Worm (Caenorhabditis elegans): ENCODE data around the gene mltn-1.

The mltn-1 gene

DNA sequence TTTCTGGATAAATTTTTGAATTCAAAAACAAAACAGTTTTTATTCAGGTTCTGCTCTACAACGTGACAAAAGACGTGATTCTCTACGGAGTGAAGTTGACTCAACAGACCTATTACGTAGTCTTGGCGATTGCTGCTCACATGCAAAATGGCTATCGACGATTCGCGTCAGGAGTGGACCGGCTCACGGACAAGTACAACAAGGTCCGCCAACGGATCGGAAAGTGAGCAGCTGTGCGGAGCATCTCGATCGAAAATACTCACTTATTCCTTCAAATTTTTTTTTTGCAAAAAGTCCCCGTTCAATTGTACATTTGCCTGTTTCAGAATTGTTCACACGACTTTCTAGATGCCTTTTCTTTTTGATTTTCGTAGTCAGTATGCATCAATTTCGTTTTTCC, 14.8 kb upstream of the mltn-1 start (continued):
- TF ChIP-seq nhr-11 (tag; optimal IDR thresholded peaks at IDR 0.05) (no peak), aha-1 (tag) (peak; percentile 43), dmd-6 (GFP tag; IDR thresholded peaks at IDR 0.05) (no peak), Y5F2A.4 (GFP tag; optimal IDR thresholded peaks at IDR 0.05) (peak; percentile 1), ZK337.2 (GFP tag; IDR thresholded peaks at IDR 0.05) (no peak), T26A8.4 (GFP tag; IDR thresholded peaks at IDR 0.05) (peak; percentile 60; the same call in 1 of the 2 replicates)

DNA sequence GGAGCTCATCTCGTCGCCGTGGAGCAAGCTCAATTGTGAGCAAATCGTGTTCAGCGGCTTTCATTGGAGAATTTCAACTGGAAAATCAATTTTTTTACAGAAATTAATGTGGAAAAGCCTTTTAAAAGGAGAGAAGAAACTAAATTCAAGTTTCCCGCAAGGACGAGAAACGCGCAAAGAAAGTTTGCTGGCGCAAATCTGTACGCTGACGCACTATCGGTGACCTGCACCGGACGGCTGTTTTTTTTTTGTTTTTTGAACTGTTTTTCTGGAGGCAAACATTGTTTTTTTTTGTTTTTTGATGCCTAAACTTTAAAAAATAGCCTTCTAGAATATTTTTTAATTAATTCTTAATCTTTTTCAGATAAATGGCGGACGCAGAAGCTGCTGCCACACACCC, 11.9 kb upstream of the mltn-1 start, which contains the start of the genes hpr-17 and F32A11.1:
Gene hpr-17, minus strand, starts transcription at position 77 of the 400 bp plus-strand sequence.
Gene F32A11.1, plus strand, starts transcription at position 359 of the 400 bp plus-strand sequence.
- TF ChIP-seq daf-12 (tag; optimal IDR thresholded peaks at IDR 0.05) (no peak), unc-62 (GFP tag; optimal IDR thresholded peaks at IDR 0.05 in 1 of 2) (peak in 1 of 2 experiments; percentile 90), unc-62 (tag; optimal IDR thresholded peaks at IDR 0.05) (no peak), lin-29 (GFP tag; IDR thresholded peaks at IDR 0.05) (peak; percentile 36; the same call in 1 of the 2 replicates), nhr-11 (tag; optimal IDR thresholded peaks at IDR 0.05) (peak; percentile 66), nhr-42 (GFP tag; IDR thresholded peaks at IDR 0.05) (0 out of 2 replicates have a peak, but pooled peaks have one; percentile 42), F10B5.3 (tag; optimal IDR thresholded peaks at IDR 0.05) (peak; percentile 63), nhr-6 (tag; optimal IDR thresholded peaks at IDR 0.05) (peak; percentile 75), zfp-3 (GFP tag; conservative IDR thresholded peaks at IDR 0.05) (peak; percentile 80), daf-16 (GFP tag; optimal IDR thresholded peaks at IDR 0.05) (peak in 1 of 2 experiments; percentile 77), daf-16 (tag; optimal IDR thresholded peaks at IDR 0.05) (peak; percentile 61), mes-2 (tag; optimal IDR thresholded peaks at IDR 0.05; ENCODE audit: poor library complexity, severe bottlenecking) (peak; percentile 80), lin-39 (tag; optimal IDR thresholded peaks at IDR 0.05) (no peak), snpc-1.2 (GFP tag; IDR thresholded peaks at IDR 0.05) (no peak), zip-11 (GFP tag; IDR thresholded peaks at IDR 0.05) (no peak), lsy-2 (tag; optimal IDR thresholded peaks at IDR 0.05) (peak in 1 of 2 experiments; percentile 89), ceh-20 (GFP tag; IDR thresholded peaks at IDR 0.05) (peak; percentile 71), mdt-29 (GFP tag; IDR thresholded peaks at IDR 0.05) (no peak), ctbp-1 (GFP tag; IDR thresholded peaks at IDR 0.05) (no peak), nhr-10 (tag; optimal IDR thresholded peaks at IDR 0.05) (no peak), aly-2 (tag; optimal IDR thresholded peaks at IDR 0.05) (no peak), egl-27 (tag; optimal IDR thresholded peaks at IDR 0.05) (no peak), hlh-30 (tag; optimal IDR thresholded peaks at IDR 0.05; ENCODE audit: insufficient read depth) (peak; percentile 68), ZK546.5 (tag; optimal IDR thresholded peaks at IDR 0.05) (no peak), mep-1 (tag; optimal IDR thresholded peaks at IDR 0.05) (peak; percentile 84), unc-130 (GFP tag; optimal IDR thresholded peaks at IDR 0.05) (peak; percentile 0), lin-13 (GFP tag; optimal IDR thresholded peaks at IDR 0.05) (peak; percentile 65), zfp-2 (tag; optimal IDR thresholded peaks at IDR 0.05) (no peak), saeg-2 (GFP tag; IDR thresholded peaks at IDR 0.05) (no peak), attf-4 (tag; optimal IDR thresholded peaks at IDR 0.05) (no peak), daf-19 (GFP tag; conservative IDR thresholded peaks at IDR 0.05) (no peak), fkh-10 (GFP tag; optimal IDR thresholded peaks at IDR 0.05) (peak; percentile 68), mxl-2 (GFP tag; conservative IDR thresholded peaks at IDR 0.05) (no peak), Y48G9A.11 (GFP tag; IDR thresholded peaks at IDR 0.05) (0 out of 2 replicates have a peak, but pooled peaks have one; percentile 35), T26A8.4 (GFP tag; IDR thresholded peaks at IDR 0.05) (peak; percentile 86), zag-1 (tag; optimal IDR thresholded peaks at IDR 0.05) (no peak), fos-1 (tag; optimal IDR thresholded peaks at IDR 0.05) (no peak), unc-39 (tag; optimal IDR thresholded peaks at IDR 0.05) (no peak), ZK337.2 (GFP tag; IDR thresholded peaks at IDR 0.05) (no peak), sdz-12 (GFP tag; optimal IDR thresholded peaks at IDR 0.05) (no peak), ceh-44 (GFP tag; IDR thresholded peaks at IDR 0.05) (no peak), skn-1 (tag; optimal IDR thresholded peaks at IDR 0.05) (no peak), nhr-102 (tag; optimal IDR thresholded peaks at IDR 0.05) (peak; percentile 77), ceh-32 (tag; optimal IDR thresholded peaks at IDR 0.05; ENCODE audit: poor library complexity) (no peak), php-3 (GFP tag; IDR thresholded peaks at IDR 0.05) (no peak), mxl-3 (GFP tag; optimal IDR thresholded peaks at IDR 0.05) (no peak), spr-3 (GFP tag; optimal IDR thresholded peaks at IDR 0.05) (no peak), nhr-76 (tag; optimal IDR thresholded peaks at IDR 0.05) (no peak)
